Fruit fly (Drosophila melanogaster): ENCODE measurements around the gene indra.

The indra gene

DNA sequence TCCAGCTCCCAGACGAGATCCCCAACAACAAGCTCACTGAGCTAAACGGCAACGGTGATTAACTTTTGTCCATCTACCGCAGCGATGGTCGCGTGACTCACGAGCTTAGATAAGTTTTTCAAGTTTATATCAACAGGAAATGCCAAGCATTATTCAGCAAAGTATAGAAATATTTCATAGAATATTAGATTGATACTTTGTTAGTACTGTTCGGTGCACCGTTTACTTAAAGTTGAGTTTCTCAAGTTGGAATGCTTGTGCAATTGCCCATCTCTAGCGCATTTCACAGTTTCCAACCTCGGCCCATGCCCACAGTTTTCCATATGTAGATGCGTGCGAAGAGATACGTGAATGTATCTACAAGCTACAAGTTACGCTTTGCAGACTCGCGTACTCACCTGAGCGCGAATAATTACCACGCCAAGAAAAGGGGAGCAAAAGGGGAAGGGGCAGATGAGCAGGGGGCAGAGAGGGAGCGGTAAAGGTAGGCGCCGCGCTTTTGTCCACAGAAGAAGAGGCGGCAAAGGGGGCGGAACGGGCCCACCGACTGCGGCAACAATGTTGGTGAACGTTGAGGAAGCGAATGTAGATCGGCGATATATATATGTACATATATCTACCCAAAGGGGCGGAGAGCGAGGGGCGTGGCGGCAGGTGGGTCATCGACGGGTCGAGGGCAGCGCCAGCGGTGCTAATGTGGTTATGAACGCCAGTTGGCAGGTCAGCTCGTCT lies 34.0 kb upstream of the indra start (continued):
- TF ChIP-seq ERR (GFP tag; optimal IDR thresholded peaks at IDR 0.05) (no peak), amos (GFP tag; IDR thresholded peaks at IDR 0.05; ENCODE audit: partially characterized antibody) (no peak), CG32532 (GFP tag; IDR thresholded peaks at IDR 0.05) (peak; percentile 20; the same call in 1 of the 2 replicates), CG4404 (GFP tag; IDR thresholded peaks at IDR 0.05) (no peak), Jarid2 (GFP tag; optimal IDR thresholded peaks at IDR 0.05) (no peak), z (GFP tag; IDR thresholded peaks at IDR 0.05) (0 out of 3 replicates have a peak, but pooled peaks have one; percentile 21), chinmo (GFP tag; IDR thresholded peaks at IDR 0.05; ENCODE audit: partially characterized antibody) (no peak), B-H2 (GFP tag; optimal IDR thresholded peaks at IDR 0.05) (no peak), sens-2 (GFP tag; IDR thresholded peaks at IDR 0.05) (no peak), tup (GFP tag; optimal IDR thresholded peaks at IDR 0.05) (no peak), kay (GFP tag; optimal IDR thresholded peaks at IDR 0.05) (peak; percentile 4), sc (optimal IDR thresholded peaks at IDR 0.05) (no peak), sc (GFP tag; optimal IDR thresholded peaks at IDR 0.05) (no peak), CkIIα-i1 (GFP tag; IDR thresholded peaks at IDR 0.05) (no peak), CG4730 (GFP tag; IDR thresholded peaks at IDR 0.05) (0 out of 2 replicates have a peak, but pooled peaks have one; percentile 5), wdn (GFP tag; IDR thresholded peaks at IDR 0.05) (no peak), CG43689 (GFP tag; IDR thresholded peaks at IDR 0.05) (no peak), CG4617 (GFP tag; optimal IDR thresholded peaks at IDR 0.05; ENCODE audit: borderline replicate concordance) (no peak), her (GFP tag; optimal IDR thresholded peaks at IDR 0.05) (no peak), Gug (GFP tag; IDR thresholded peaks at IDR 0.05) (peak; percentile 32; the same call in 1 of the 4 replicates), Tbp (GFP tag; optimal IDR thresholded peaks at IDR 0.05) (no peak), CG8924 (tag; optimal IDR thresholded peaks at IDR 0.05) (peak; percentile 41), fd96Cb (tag; optimal IDR thresholded peaks at IDR 0.05) (peak; percentile 37), Neu2 (GFP tag; optimal IDR thresholded peaks at IDR 0.05; ENCODE audit: borderline replicate concordance) (no peak), h (optimal IDR thresholded peaks at IDR 0.05) (no peak), CG18599 (GFP tag; optimal IDR thresholded peaks at IDR 0.05) (peak; percentile 6), CG16813 (GFP tag; IDR thresholded peaks at IDR 0.05; ENCODE audit: partially characterized antibody) (peak; percentile 38; the same call in 1 of the 3 replicates), CG1233 (GFP tag; optimal IDR thresholded peaks at IDR 0.05) (no peak), CG8281 (tag; optimal IDR thresholded peaks at IDR 0.05) (no peak), HLH4C (GFP tag; IDR thresholded peaks at IDR 0.05; ENCODE audit: partially characterized antibody) (0 out of 3 replicates have a peak, but pooled peaks have one; percentile 52), CG14667 (GFP tag; IDR thresholded peaks at IDR 0.05) (peak; percentile 37; the same call in 1 of the 2 replicates), CG12744 (GFP tag; optimal IDR thresholded peaks at IDR 0.05) (no peak), NfI (GFP tag; optimal IDR thresholded peaks at IDR 0.05) (no peak), slp2 (GFP tag; optimal IDR thresholded peaks at IDR 0.05) (peak; percentile 50), D (optimal IDR thresholded peaks at IDR 0.05) (no peak), D (GFP tag; optimal IDR thresholded peaks at IDR 0.05) (no peak), CG31388 (GFP tag; optimal IDR thresholded peaks at IDR 0.05) (no peak), disco-r (GFP tag; optimal IDR thresholded peaks at IDR 0.05) (peak; percentile 2), CG7786 (GFP tag; optimal IDR thresholded peaks at IDR 0.05) (no peak), crol (GFP tag; IDR thresholded peaks at IDR 0.05) (no peak), CG34422 (GFP tag; IDR thresholded peaks at IDR 0.05) (no peak), CG18476 (GFP tag; optimal IDR thresholded peaks at IDR 0.05) (no peak), abd-A (tag; optimal IDR thresholded peaks at IDR 0.05) (no peak), CG6689 (GFP tag; IDR thresholded peaks at IDR 0.05) (peak; percentile 60), repo (GFP tag; optimal IDR thresholded peaks at IDR 0.05) (peak; percentile 34), NC2β (GFP tag; optimal IDR thresholded peaks at IDR 0.05) (no peak), gce (GFP tag; IDR thresholded peaks at IDR 0.05) (no peak), Adf1 (GFP tag; IDR thresholded peaks at IDR 0.05) (no peak), CG11695 (GFP tag; IDR thresholded peaks at IDR 0.05) (0 out of 3 replicates have a peak, but pooled peaks have one; percentile 33), klu (GFP tag; IDR thresholded peaks at IDR 0.05) (no peak), Opbp (GFP tag; IDR thresholded peaks at IDR 0.05; ENCODE audit: partially characterized antibody) (no peak)

Measured in whole organism, embryonic.